Worm (Caenorhabditis elegans): ENCODE results near the gene C36B7.5.

Gene C36B7.5

DNA sequence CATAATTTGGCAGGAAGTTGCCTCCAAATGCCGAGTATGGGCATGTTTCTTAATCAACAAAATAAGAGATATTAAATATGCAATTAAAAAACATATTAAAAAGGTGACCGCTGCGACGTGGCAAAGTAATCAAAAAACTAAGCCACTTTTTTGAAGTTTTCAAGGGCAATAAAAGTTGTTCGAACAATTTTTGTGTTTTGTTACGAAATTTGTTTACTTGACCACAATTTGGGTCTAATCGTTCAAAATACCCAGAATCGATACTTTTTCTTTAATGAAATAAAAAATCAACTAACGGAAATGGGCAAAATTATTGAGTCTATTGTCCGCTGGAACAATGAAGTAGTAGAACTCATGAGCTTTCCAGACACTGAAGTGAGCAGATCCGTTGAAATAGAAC, 11.2 kb downstream of the C36B7.5 start, which contains the start of gene Y1B5A.1:
Gene Y1B5A.1 (plus strand): TSS at position 301 of the 400 bp plus-strand sequence.
- TF ChIP-seq nhr-11 (tag; optimal IDR thresholded peaks at IDR 0.05) = no peak
- no peak for TF ChIP-seq ceh-30 (tag; optimal IDR thresholded peaks at IDR 0.05)
- no peak for TF ChIP-seq ceh-6 (GFP tag; optimal IDR thresholded peaks at IDR 0.05)
- no peak for TF ChIP-seq rnt-1 (tag; optimal IDR thresholded peaks at IDR 0.05)
- TF ChIP-seq pat-9 (tag; optimal IDR thresholded peaks at IDR 0.05) = no peak
- no peak for TF ChIP-seq nfya-1 (tag; optimal IDR thresholded peaks at IDR 0.05)
- TF ChIP-seq pax-1 (tag; optimal IDR thresholded peaks at IDR 0.05) = no peak
- TF ChIP-seq ceh-45 (GFP tag; IDR thresholded peaks at IDR 0.05) = no peak
- TF ChIP-seq F13H6.1 (tag; optimal IDR thresholded peaks at IDR 0.05) = no peak
- TF ChIP-seq syd-9 (tag; optimal IDR thresholded peaks at IDR 0.05) = no peak
- no peak for TF ChIP-seq hlh-30 (tag; optimal IDR thresholded peaks at IDR 0.05; ENCODE audit: insufficient read depth)
- TF ChIP-seq eyg-1 (tag; optimal IDR thresholded peaks at IDR 0.05) = no peak
- TF ChIP-seq ztf-16 (tag; optimal IDR thresholded peaks at IDR 0.05) = no peak
- TF ChIP-seq ets-4 (tag; optimal IDR thresholded peaks at IDR 0.05) = no peak
- no peak for TF ChIP-seq pha-2 (tag; optimal IDR thresholded peaks at IDR 0.05)
- no peak for TF ChIP-seq C38D4.7 (GFP tag; optimal IDR thresholded peaks at IDR 0.05)
- TF ChIP-seq sdc-2 (tag; optimal IDR thresholded peaks at IDR 0.05) = no peak
- no peak for TF ChIP-seq mec-3 (tag; optimal IDR thresholded peaks at IDR 0.05; ENCODE audit: borderline replicate concordance)

- TF ChIP-seq npax-4 (tag; optimal IDR thresholded peaks at IDR 0.05) (no peak), pax-1 (tag; optimal IDR thresholded peaks at IDR 0.05) (no peak), nfya-1 (tag; optimal IDR thresholded peaks at IDR 0.05) (no peak), K09A11.1 (tag; optimal IDR thresholded peaks at IDR 0.05; ENCODE audit: insufficient read depth) (no peak), F13H6.1 (tag; optimal IDR thresholded peaks at IDR 0.05) (no peak), K02D7.2 (tag; optimal IDR thresholded peaks at IDR 0.05) (no peak), pha-2 (tag; optimal IDR thresholded peaks at IDR 0.05) (no peak), hlh-30 (tag; optimal IDR thresholded peaks at IDR 0.05; ENCODE audit: insufficient read depth) (no peak), eyg-1 (tag; optimal IDR thresholded peaks at IDR 0.05) (no peak), ttx-3 (tag; optimal IDR thresholded peaks at IDR 0.05) (no peak), ama-1 (optimal IDR thresholded peaks at IDR 0.05) (no peak), ceh-31 (tag; optimal IDR thresholded peaks at IDR 0.05) (no peak), fax-1 (tag; optimal IDR thresholded peaks at IDR 0.05) (no peak), ceh-2 (tag; optimal IDR thresholded peaks at IDR 0.05) (no peak), sox-2 (GFP tag; IDR thresholded peaks at IDR 0.05) (no peak), dmd-4 (tag; optimal IDR thresholded peaks at IDR 0.05; ENCODE audit: borderline replicate concordance) (no peak), unc-86 (tag; optimal IDR thresholded peaks at IDR 0.05) (no peak), fkh-6 (tag; optimal IDR thresholded peaks at IDR 0.05) (no peak)
Observed at ce11 chrX:7076485-7076884, 19.8 kb downstream of the C36B7.5 start.

ce11 chrX:7075250-7075649, 21.0 kb downstream of the C36B7.5 start, which contains the start of gene B0403.6:
Gene B0403.6, minus strand, starts transcription at chrX:7075350.
- TF ChIP-seq C38D4.7 (GFP tag; optimal IDR thresholded peaks at IDR 0.05) = no peak
- no peak for TF ChIP-seq zip-5 (tag; optimal IDR thresholded peaks at IDR 0.05)
- no peak for TF ChIP-seq ceh-24 (tag; optimal IDR thresholded peaks at IDR 0.05)
- TF ChIP-seq pha-2 (tag; optimal IDR thresholded peaks at IDR 0.05) = no peak
- TF ChIP-seq ama-1 (optimal IDR thresholded peaks at IDR 0.05) = no peak
- TF ChIP-seq ets-4 (tag; optimal IDR thresholded peaks at IDR 0.05) = no peak
- TF ChIP-seq hlh-13 (GFP tag; optimal IDR thresholded peaks at IDR 0.05) = no peak
- TF ChIP-seq nhr-232 (tag; optimal IDR thresholded peaks at IDR 0.05) = no peak
- TF ChIP-seq Y22D7AL.16 (tag; optimal IDR thresholded peaks at IDR 0.05) = no peak
- no peak for TF ChIP-seq syd-9 (tag; optimal IDR thresholded peaks at IDR 0.05)
- TF ChIP-seq ceh-18 (tag; optimal IDR thresholded peaks at IDR 0.05) = no peak
- no peak for TF ChIP-seq lin-11 (tag; optimal IDR thresholded peaks at IDR 0.05)

DNA sequence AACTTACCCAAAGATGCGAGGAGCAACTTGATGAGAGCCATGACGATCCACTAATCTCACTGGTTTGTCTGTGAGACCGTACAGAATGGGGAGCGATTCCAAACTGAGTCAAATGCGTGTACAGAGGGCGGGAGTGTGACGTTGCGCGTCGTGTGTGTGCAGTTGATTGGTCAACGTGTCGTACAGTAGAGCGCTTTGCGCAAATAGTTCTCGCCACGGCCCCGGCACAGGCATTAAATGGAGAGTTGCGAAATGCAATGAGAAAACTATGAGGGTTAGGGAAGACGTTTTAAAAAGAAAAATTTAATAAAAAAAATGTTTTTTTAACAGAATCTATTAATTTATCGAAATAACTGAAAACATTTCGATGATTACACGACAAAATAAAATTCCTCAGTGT, 27.8 kb downstream of the C36B7.5 start, which contains the start of gene pdi-6:
Gene pdi-6 (minus strand): TSS at position 164 of the 400 bp plus-strand sequence.
- TF ChIP-seq elt-4 (tag; optimal IDR thresholded peaks at IDR 0.05) (no peak), pat-9 (tag; optimal IDR thresholded peaks at IDR 0.05) (no peak), tbx-7 (tag; optimal IDR thresholded peaks at IDR 0.05) (peak; percentile 59), zip-5 (tag; optimal IDR thresholded peaks at IDR 0.05) (peak; percentile 17), ama-1 (optimal IDR thresholded peaks at IDR 0.05) (no peak), fkh-6 (tag; optimal IDR thresholded peaks at IDR 0.05) (peak; percentile 47), pag-3 (tag; optimal IDR thresholded peaks at IDR 0.05; ENCODE audit: borderline replicate concordance) (no peak), sdc-2 (tag; optimal IDR thresholded peaks at IDR 0.05) (peak; percentile 48), dve-1 (tag; optimal IDR thresholded peaks at IDR 0.05) (peak; percentile 48), fax-1 (tag; optimal IDR thresholded peaks at IDR 0.05) (peak; percentile 20), K02D7.2 (tag; optimal IDR thresholded peaks at IDR 0.05) (no peak), pha-2 (tag; optimal IDR thresholded peaks at IDR 0.05) (no peak), odd-2 (tag; optimal IDR thresholded peaks at IDR 0.05) (no peak), ztf-16 (tag; optimal IDR thresholded peaks at IDR 0.05) (peak; percentile 20), ref-2 (tag; optimal IDR thresholded peaks at IDR 0.05) (peak; percentile 49), C08G9.2 (tag; optimal IDR thresholded peaks at IDR 0.05) (peak; percentile 80), hlh-30 (tag; optimal IDR thresholded peaks at IDR 0.05; ENCODE audit: insufficient read depth) (peak; percentile 63), sox-2 (GFP tag; IDR thresholded peaks at IDR 0.05) (no peak), lim-6 (tag; optimal IDR thresholded peaks at IDR 0.05) (no peak), ceh-6 (GFP tag; optimal IDR thresholded peaks at IDR 0.05) (no peak), hlh-8 (tag; optimal IDR thresholded peaks at IDR 0.05) (peak; percentile 70)
